Worm (Caenorhabditis elegans): ENCODE measurements around the gene F35F10.13.

- TF ChIP-seq nhr-237 (tag; optimal IDR thresholded peaks at IDR 0.05) (no peak), ceh-82 (tag; optimal IDR thresholded peaks at IDR 0.05) (no peak), ztf-4 (tag; optimal IDR thresholded peaks at IDR 0.05) (no peak), aly-2 (tag; optimal IDR thresholded peaks at IDR 0.05) (no peak), ZK546.5 (tag; optimal IDR thresholded peaks at IDR 0.05) (no peak), fos-1 (tag; optimal IDR thresholded peaks at IDR 0.05) (no peak), unc-55 (GFP tag; optimal IDR thresholded peaks at IDR 0.05) (no peak), unc-62 (GFP tag; optimal IDR thresholded peaks at IDR 0.05) (no peak)
Measured at ce11 chrV:3308169-3308568, 10.7 kb downstream of the F35F10.13 start, which contains the start of gene srbc-3.
